Worm (Caenorhabditis elegans): ENCODE data around the gene apl-1.

The apl-1 gene

ce11 chrX:5106187-5106694 is 10.4 kb downstream of the apl-1 start:
- TF ChIP-seq unc-39 (tag; optimal IDR thresholded peaks at IDR 0.05) = no peak
- TF ChIP-seq sea-2 (GFP tag; optimal IDR thresholded peaks at IDR 0.05) = no peak
- TF ChIP-seq fos-1 (tag; optimal IDR thresholded peaks at IDR 0.05) = no peak
- no peak for TF ChIP-seq pha-4 (tag; optimal IDR thresholded peaks at IDR 0.05)
- TF ChIP-seq elt-2 (tag; optimal IDR thresholded peaks at IDR 0.05) = no peak
- TF ChIP-seq nfya-1 (tag; optimal IDR thresholded peaks at IDR 0.05; ENCODE audit: insufficient read depth) = no peak
- no peak for TF ChIP-seq zag-1 (tag; optimal IDR thresholded peaks at IDR 0.05)
- no peak for TF ChIP-seq nhr-28 (tag; optimal IDR thresholded peaks at IDR 0.05)
- TF ChIP-seq mdl-1 (tag; optimal IDR thresholded peaks at IDR 0.05) = no peak
- TF ChIP-seq nhr-43 (tag; optimal IDR thresholded peaks at IDR 0.05; ENCODE audit: poor library complexity, severe bottlenecking) = no peak
- no peak for TF ChIP-seq lsy-12 (tag; optimal IDR thresholded peaks at IDR 0.05)
- TF ChIP-seq ZK546.5 (tag; optimal IDR thresholded peaks at IDR 0.05) = no peak

- TF ChIP-seq nhr-12 (tag; optimal IDR thresholded peaks at IDR 0.05) = no peak
- no peak for TF ChIP-seq eor-1 (tag; optimal IDR thresholded peaks at IDR 0.05)
- no peak for TF ChIP-seq skn-1 (tag; optimal IDR thresholded peaks at IDR 0.05)
- no peak for TF ChIP-seq mml-1 (tag; optimal IDR thresholded peaks at IDR 0.05)
- no peak for TF ChIP-seq nhr-11 (tag; optimal IDR thresholded peaks at IDR 0.05)
- no peak for TF ChIP-seq ztf-11 (tag; optimal IDR thresholded peaks at IDR 0.05)
- no peak for TF ChIP-seq fkh-10 (GFP tag; optimal IDR thresholded peaks at IDR 0.05)
- TF ChIP-seq nhr-28 (tag; optimal IDR thresholded peaks at IDR 0.05) = no peak
- TF ChIP-seq lin-15B (tag; optimal IDR thresholded peaks at IDR 0.05) = no peak
- TF ChIP-seq ceh-9 (tag; optimal IDR thresholded peaks at IDR 0.05) = no peak
- no peak for TF ChIP-seq R02D3.7 (tag; optimal IDR thresholded peaks at IDR 0.05)
- no peak for TF ChIP-seq ztf-4 (tag; optimal IDR thresholded peaks at IDR 0.05)
- no peak for TF ChIP-seq elt-1 (tag; optimal IDR thresholded peaks at IDR 0.05)
- no peak for TF ChIP-seq egl-5 (tag; optimal IDR thresholded peaks at IDR 0.05)
- TF ChIP-seq nhr-67 (tag; optimal IDR thresholded peaks at IDR 0.05) = no peak
Observed at ce11 chrX:5105703-5106102, 11.0 kb downstream of the apl-1 start.

ce11 chrX:5103422-5103821 is 13.2 kb downstream of the apl-1 start:
- no peak for TF ChIP-seq fos-1 (tag; optimal IDR thresholded peaks at IDR 0.05)
- no peak for TF ChIP-seq snpc-4 (tag; optimal IDR thresholded peaks at IDR 0.05)
- TF ChIP-seq ztf-11 (tag; optimal IDR thresholded peaks at IDR 0.05) = no peak
- TF ChIP-seq nhr-25 (tag; optimal IDR thresholded peaks at IDR 0.05) = no peak
- no peak for TF ChIP-seq ztf-4 (tag; optimal IDR thresholded peaks at IDR 0.05)
- no peak for TF ChIP-seq sea-2 (GFP tag; optimal IDR thresholded peaks at IDR 0.05)
- TF ChIP-seq nhr-77 (tag; optimal IDR thresholded peaks at IDR 0.05) = no peak
- TF ChIP-seq nhr-11 (tag; optimal IDR thresholded peaks at IDR 0.05) = no peak
- TF ChIP-seq tbx-2 (tag; optimal IDR thresholded peaks at IDR 0.05) = no peak
- no peak for TF ChIP-seq R02D3.7 (tag; optimal IDR thresholded peaks at IDR 0.05)
- no peak for TF ChIP-seq elt-3 (tag; optimal IDR thresholded peaks at IDR 0.05)
- TF ChIP-seq nhr-12 (tag; optimal IDR thresholded peaks at IDR 0.05) = no peak
- no peak for TF ChIP-seq ceh-82 (tag; optimal IDR thresholded peaks at IDR 0.05)
- no peak for TF ChIP-seq nhr-237 (tag; optimal IDR thresholded peaks at IDR 0.05)
- TF ChIP-seq ceh-28 (tag; optimal IDR thresholded peaks at IDR 0.05) = no peak
- TF ChIP-seq zag-1 (tag; optimal IDR thresholded peaks at IDR 0.05) = no peak
- TF ChIP-seq mml-1 (tag; optimal IDR thresholded peaks at IDR 0.05) = no peak
- TF ChIP-seq pha-4 (tag; optimal IDR thresholded peaks at IDR 0.05) = no peak

ce11 chrX:5102338-5102737 is 14.3 kb downstream of the apl-1 start:
- no peak for TF ChIP-seq elt-3 (tag; optimal IDR thresholded peaks at IDR 0.05)
- no peak for TF ChIP-seq egl-27 (tag; optimal IDR thresholded peaks at IDR 0.05)
- TF ChIP-seq daf-12 (tag; optimal IDR thresholded peaks at IDR 0.05) = no peak
- no peak for TF ChIP-seq fkh-2 (tag; optimal IDR thresholded peaks at IDR 0.05)
- TF ChIP-seq elt-1 (tag; optimal IDR thresholded peaks at IDR 0.05) = no peak
- TF ChIP-seq nhr-23 (tag; optimal IDR thresholded peaks at IDR 0.05) = no peak

Measured in whole organism, L3 larva.